Fruit fly (Drosophila melanogaster) whole organism, embryonic: Measurements from ENCODE around the gene tbrd-1.

Experiments used
- Atf3 ChIP-seq: fragments of 200-800 bp; sonication (Bioruptor generic); optimal IDR thresholded peaks from 3 replicates; lab custom pipeline; 2016; ENCODE audit warnings: missing biosample characterization, missing genetic modification characterization
- CG10209 ChIP-seq: fragments of 200-800 bp; sonication (Bioruptor generic); optimal IDR thresholded peaks from 3 replicates; lab custom pipeline; 2017; ENCODE audit warnings: missing biosample characterization, mild to moderate bottlenecking, missing genetic modification characterization, missing genetic modification reagents
- CG10366 ChIP-seq: fragments of 200-800 bp; sonication (Bioruptor generic); IDR thresholded peaks from 2 replicates; pipeline ENCODE4 v1.3.6; 2022; ENCODE audit warnings: missing biosample characterization, missing genetic modification characterization
- CG10462 ChIP-seq: fragments of 200-800 bp; sonication (Bioruptor generic); optimal IDR thresholded peaks from 2 replicates; lab custom pipeline; 2016; ENCODE audit warnings: missing biosample characterization, missing genetic modification characterization
- CG10654 ChIP-seq: fragments of 200-800 bp; sonication (Bioruptor generic); optimal IDR thresholded peaks from 2 replicates; lab custom pipeline; 2016; ENCODE audit warnings: missing biosample characterization, missing genetic modification characterization
- CG11696 ChIP-seq: fragments of 200-800 bp; sonication (Bioruptor generic); IDR thresholded peaks from 2 replicates; pipeline ENCODE4 v1.3.6; 2022; ENCODE audit warnings: missing biosample characterization, missing genetic modification characterization
- CG13287 ChIP-seq: fragments of 200-800 bp; sonication (Bioruptor generic); IDR thresholded peaks from 2 replicates; pipeline ENCODE4 v1.3.6; 2022; ENCODE audit warnings: missing biosample characterization, missing genetic modification characterization; ENCODE audit not compliant: partially characterized antibody
- CG14965 ChIP-seq: fragments of 200-800 bp; sonication (Bioruptor generic); optimal IDR thresholded peaks from 2 replicates; lab custom pipeline; 2016; ENCODE audit warnings: missing biosample characterization, missing genetic modification characterization, borderline replicate concordance
- CG15696 ChIP-seq: fragments of 200-800 bp; sonication (Bioruptor generic); optimal IDR thresholded peaks from 2 replicates; lab custom pipeline; 2019; ENCODE audit warnings: missing biosample characterization, mild to moderate bottlenecking, missing genetic modification characterization, moderate library complexity
- CG17385 ChIP-seq: fragments of 200-800 bp; sonication (Bioruptor generic); optimal IDR thresholded peaks from 3 replicates; lab custom pipeline; 2018; ENCODE audit warnings: missing biosample characterization, mild to moderate bottlenecking, missing genetic modification characterization
- CG1832 ChIP-seq: fragments of 200-800 bp; sonication (Bioruptor generic); optimal IDR thresholded peaks from 2 replicates; lab custom pipeline; 2017; ENCODE audit warnings: missing biosample characterization, mild to moderate bottlenecking, missing genetic modification characterization, inconsistent platforms
- CG2875 ChIP-seq: fragments of 200-800 bp; sonication (Bioruptor generic); optimal IDR thresholded peaks from 2 replicates; lab custom pipeline; 2017; ENCODE audit warnings: missing biosample characterization, mild to moderate bottlenecking, missing genetic modification characterization, missing genetic modification reagents
- CG3281 ChIP-seq: fragments of 200-800 bp; sonication (Bioruptor generic); optimal IDR thresholded peaks from 3 replicates; lab custom pipeline; 2017; ENCODE audit warnings: missing biosample characterization, mild to moderate bottlenecking, missing genetic modification characterization
- CG3407 ChIP-seq: fragments of 200-800 bp; sonication (Bioruptor generic); optimal IDR thresholded peaks from 2 replicates; lab custom pipeline; 2018; ENCODE audit warnings: missing biosample characterization, mild to moderate bottlenecking, missing genetic modification characterization
- CG34224 ChIP-seq: fragments of 200-800 bp; sonication (Bioruptor generic); IDR thresholded peaks from 3 replicates; pipeline ENCODE4 v1.3.6; 2022; ENCODE audit warnings: missing biosample characterization, missing genetic modification characterization; ENCODE audit not compliant: partially characterized antibody
- CG3838 ChIP-seq: fragments of 200-800 bp; sonication (Bioruptor generic); optimal IDR thresholded peaks from 3 replicates; lab custom pipeline; 2016; ENCODE audit warnings: missing biosample characterization, missing genetic modification characterization
- CG3995 ChIP-seq: fragments of 200-800 bp; sonication (Bioruptor generic); optimal IDR thresholded peaks from 3 replicates; lab custom pipeline; 2016; ENCODE audit warnings: missing biosample characterization, missing genetic modification characterization
- CG4360 ChIP-seq: fragments of 200-800 bp; sonication (Bioruptor generic); IDR thresholded peaks from 2 replicates; pipeline ENCODE4 v1.3.6; 2022; ENCODE audit warnings: missing biosample characterization, missing genetic modification characterization
- CG4854 ChIP-seq: fragments of 200-800 bp; sonication (Bioruptor generic); optimal IDR thresholded peaks from 2 replicates; lab custom pipeline; 2016; ENCODE audit warnings: missing biosample characterization, missing genetic modification characterization, inconsistent platforms
- CG5953 ChIP-seq: fragments of 200-800 bp; sonication (Bioruptor generic); IDR thresholded peaks from 2 replicates; pipeline ENCODE4 v1.3.6; 2022; ENCODE audit warnings: missing biosample characterization, missing genetic modification characterization
- CG6683 ChIP-seq: fragments of 200-800 bp; sonication (Bioruptor generic); optimal IDR thresholded peaks from 2 replicates; lab custom pipeline; 2017; ENCODE audit warnings: missing biosample characterization, mild to moderate bottlenecking, missing genetic modification characterization, missing genetic modification reagents
- CG8478 ChIP-seq: fragments of >200 bp; optimal IDR thresholded peaks from 2 replicates; lab custom pipeline; 2018
- Camta ChIP-seq: fragments of 200-800 bp; sonication (Bioruptor generic); optimal IDR thresholded peaks from 2 replicates; lab custom pipeline; 2016; ENCODE audit warnings: missing biosample characterization, missing genetic modification characterization
- Dip3 ChIP-seq: fragments of 200-800 bp; sonication (Bioruptor generic); optimal IDR thresholded peaks from 3 replicates; lab custom pipeline; 2016; ENCODE audit warnings: missing biosample characterization, missing genetic modification characterization
- HLHmδ ChIP-seq: fragments of 200-800 bp; sonication (Bioruptor generic); optimal IDR thresholded peaks from 2 replicates; lab custom pipeline; 2018; ENCODE audit warnings: missing biosample characterization, mild to moderate bottlenecking, missing genetic modification characterization, moderate library complexity
- Hr78 ChIP-seq, 2 experiments: fragments of 200-800 bp in 1 of 2; fragments of >200 bp in 1 of 2; sonication (Bioruptor generic) in 1 of 2; optimal IDR thresholded peaks; 2 replicates each; lab custom pipeline; 2017 to 2019; ENCODE audit warnings: missing biosample characterization in 2 of 2, missing genetic modification characterization in 2 of 2, mild to moderate bottlenecking in 1 of 2, moderate library complexity in 1 of 2
- Oli ChIP-seq: fragments of 200-800 bp; sonication (Bioruptor generic); optimal IDR thresholded peaks from 2 replicates; lab custom pipeline; 2018; ENCODE audit warnings: missing biosample characterization, mild to moderate bottlenecking, missing genetic modification characterization, moderate library complexity
- Opbp ChIP-seq: fragments of 200-800 bp; sonication (Bioruptor generic); IDR thresholded peaks from 3 replicates; pipeline ENCODE4 v1.3.6; 2022; ENCODE audit warnings: missing biosample characterization, missing genetic modification characterization; ENCODE audit not compliant: partially characterized antibody
- PHDP ChIP-seq: fragments of 200-800 bp; sonication (Bioruptor generic); optimal IDR thresholded peaks from 3 replicates; lab custom pipeline; 2018; ENCODE audit warnings: missing biosample characterization, mild to moderate bottlenecking, missing genetic modification characterization, moderate library complexity
- TFAM ChIP-seq: fragments of 200-800 bp; sonication (Bioruptor generic); optimal IDR thresholded peaks from 2 replicates; lab custom pipeline; 2017; ENCODE audit warnings: missing biosample characterization, missing genetic modification characterization, inconsistent platforms
- Usf ChIP-seq: fragments of 200-800 bp; sonication (Bioruptor generic); optimal IDR thresholded peaks from 2 replicates; lab custom pipeline; 2017; ENCODE audit warnings: missing genotype, missing biosample characterization, missing genetic modification characterization
- Vsx1 ChIP-seq: fragments of 200-800 bp; sonication (Bioruptor generic); optimal IDR thresholded peaks from 2 replicates; lab custom pipeline; 2017; ENCODE audit warnings: missing biosample characterization, mild to moderate bottlenecking, missing genetic modification characterization, missing genetic modification reagents
- az2 ChIP-seq: fragments of 200-800 bp; sonication (Bioruptor generic); optimal IDR thresholded peaks from 3 replicates; lab custom pipeline; 2016; ENCODE audit warnings: missing biosample characterization, missing genetic modification characterization
- bigmax ChIP-seq: fragments of 200-800 bp; sonication (Bioruptor generic); optimal IDR thresholded peaks from 2 replicates; lab custom pipeline; 2018; ENCODE audit warnings: missing biosample characterization, mild to moderate bottlenecking, missing genetic modification characterization
- croc ChIP-seq: fragments of 200-800 bp; sonication (Bioruptor generic); conservative IDR thresholded peaks from 3 replicates; pipeline ENCODE4 v1.3.6; 2022; ENCODE audit warnings: missing biosample characterization, missing genetic modification characterization
- dan ChIP-seq: fragments of 200-800 bp; sonication (Bioruptor generic); IDR thresholded peaks from 2 replicates; pipeline ENCODE4 v1.3.6; 2022; ENCODE audit warnings: missing biosample characterization, missing genetic modification characterization
- dm ChIP-seq: fragments of 200-800 bp; sonication (Bioruptor generic); optimal IDR thresholded peaks from 3 replicates; lab custom pipeline; 2016; ENCODE audit warnings: missing biosample characterization, missing genetic modification characterization
- esg ChIP-seq: fragments of 200-800 bp; sonication (Bioruptor generic); conservative IDR thresholded peaks from 2 replicates; pipeline ENCODE4 v1.3.6; 2022; ENCODE audit warnings: missing biosample characterization, missing genetic modification characterization
- fu2 ChIP-seq: fragments of 200-800 bp; sonication (Bioruptor generic); optimal IDR thresholded peaks from 2 replicates; lab custom pipeline; 2016; ENCODE audit warnings: missing biosample characterization, missing genetic modification characterization
- grau ChIP-seq: fragments of 200-800 bp; optimal IDR thresholded peaks from 3 replicates; lab custom pipeline; 2019; ENCODE audit warnings: missing biosample characterization, mild to moderate bottlenecking, missing genetic modification characterization, moderate library complexity
- hb ChIP-seq: fragments of 200-800 bp; sonication (Bioruptor generic); IDR thresholded peaks from 3 replicates; pipeline ENCODE4 v1.3.6; 2022; ENCODE audit warnings: missing biosample characterization, missing genetic modification characterization; ENCODE audit not compliant: partially characterized antibody
- p53 ChIP-seq: fragments of 200-800 bp; sonication (Bioruptor generic); optimal IDR thresholded peaks from 2 replicates; lab custom pipeline; 2016; ENCODE audit warnings: missing biosample characterization, missing genetic modification characterization
- peb ChIP-seq: fragments of 200-800 bp; sonication (Bioruptor generic); IDR thresholded peaks from 2 replicates; pipeline ENCODE4 v1.3.6; 2022; ENCODE audit warnings: missing biosample characterization, missing genetic modification characterization
- rib ChIP-seq: fragments of 200-800 bp; sonication (Bioruptor generic); IDR thresholded peaks from 2 replicates; pipeline ENCODE4 v1.3.6; 2022; ENCODE audit warnings: missing biosample characterization, missing genetic modification characterization
- sisA ChIP-seq: fragments of 200-800 bp; sonication (Bioruptor generic); IDR thresholded peaks from 2 replicates; pipeline ENCODE4 v1.3.6; 2022; ENCODE audit warnings: missing biosample characterization, missing genetic modification characterization
- slou ChIP-seq: fragments of 200-800 bp; sonication (Bioruptor generic); optimal IDR thresholded peaks from 3 replicates; lab custom pipeline; 2016; ENCODE audit warnings: missing biosample characterization, missing genetic modification characterization
- tll ChIP-seq, 2 experiments: fragments of 200-800 bp in 1 of 2; fragments of >200 bp in 1 of 2; sonication (Bioruptor generic) in 1 of 2; optimal IDR thresholded peaks; 2 replicates each; lab custom pipeline; 2017 to 2019; ENCODE audit warnings: missing biosample characterization in 2 of 2, missing genetic modification characterization in 2 of 2, mild to moderate bottlenecking in 1 of 2, moderate library complexity in 1 of 2
- trem ChIP-seq: fragments of 200-800 bp; optimal IDR thresholded peaks from 3 replicates; lab custom pipeline; 2019; ENCODE audit warnings: missing biosample characterization, mild to moderate bottlenecking, missing genetic modification characterization, moderate library complexity
- unpg ChIP-seq: fragments of 200-800 bp; sonication (Bioruptor generic); optimal IDR thresholded peaks from 3 replicates; lab custom pipeline; 2018; ENCODE audit warnings: missing biosample characterization, mild to moderate bottlenecking, missing genetic modification characterization, moderate library complexity
- vvl ChIP-seq: fragments of 200-800 bp; sonication (Bioruptor generic); IDR thresholded peaks from 2 replicates; pipeline ENCODE4 v1.3.6; 2022; ENCODE audit warnings: missing biosample characterization, missing genetic modification characterization
- z ChIP-seq: fragments of 200-800 bp; sonication (Bioruptor generic); IDR thresholded peaks from 3 replicates; pipeline ENCODE4 v1.3.6; 2022; ENCODE audit warnings: missing biosample characterization, missing genetic modification characterization

tbrd-1 gene

DNA sequence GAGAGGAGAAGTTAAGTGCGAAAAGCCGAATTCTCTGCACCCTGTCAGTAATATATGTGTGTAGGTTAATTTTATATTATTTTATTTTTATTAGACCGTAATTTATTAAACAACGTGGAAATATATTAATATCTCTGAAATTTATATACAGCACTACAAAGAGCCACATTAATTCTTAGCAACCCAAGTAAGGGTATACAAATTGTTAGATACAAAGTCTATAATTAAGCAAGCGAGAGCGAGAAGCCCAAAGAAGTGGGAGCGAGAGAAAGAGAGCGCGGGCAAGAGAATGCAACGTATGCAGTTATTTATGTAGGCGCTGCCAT lies 6.3 kb downstream of the tbrd-1 start (continued):
- TF ChIP-seq Hr78 (GFP tag; optimal IDR thresholded peaks at IDR 0.05; lab: Kevin White, UChicago) (peak in 1 of 2 experiments; percentile 86), dm (GFP tag; lab: Kevin White, UChicago) (peak; percentile 17), vvl (GFP tag; lab: Robert Waterston, UW) (peak; percentile 97), CG11696 (GFP tag; lab: Robert Waterston, UW) (peak; percentile 80), Camta (GFP tag; lab: Kevin White, UChicago) (peak; percentile 42), Atf3 (GFP tag; lab: Kevin White, UChicago) (peak; percentile 19), dan (GFP tag; lab: Robert Waterston, UW) (peak; percentile 91), fu2 (GFP tag; lab: Kevin White, UChicago) (no peak), p53 (GFP tag; lab: Kevin White, UChicago) (no peak), Oli (tag; lab: Kevin White, UChicago) (peak; percentile 93), CG10209 (peak; percentile 90), CG4854 (GFP tag; lab: Kevin White, UChicago) (peak; percentile 61), Dip3 (GFP tag; lab: Kevin White, UChicago) (no peak), CG3407 (peak; percentile 90), CG3281 (GFP tag; lab: Kevin White, UChicago) (peak; percentile 72), CG3995 (no peak), CG14965 (GFP tag; lab: Kevin White, UChicago) (no peak), tll (GFP tag; optimal IDR thresholded peaks at IDR 0.05; lab: Kevin White, UChicago) (peak in 1 of 2 experiments; percentile 58), PHDP (tag; lab: Kevin White, UChicago) (peak; percentile 94), CG1832 (GFP tag; lab: Kevin White, UChicago) (no peak), esg (GFP tag; lab: Robert Waterston, UW) (peak; percentile 88), CG10462 (GFP tag; lab: Kevin White, UChicago) (peak; percentile 85), CG10654 (GFP tag; lab: Kevin White, UChicago) (peak; percentile 91), unpg (GFP tag; lab: Kevin White, UChicago) (peak; percentile 95), hb (GFP tag; lab: Robert Waterston, UW) (no peak), croc (GFP tag; lab: Robert Waterston, UW) (peak; percentile 95), CG34224 (no peak), Opbp (GFP tag; lab: Robert Waterston, UW) (no peak), CG10366 (GFP tag; lab: Robert Waterston, UW) (peak; percentile 93), CG2875 (GFP tag; lab: Kevin White, UChicago) (peak; percentile 95), CG8478 (no peak), peb (GFP tag; lab: Robert Waterston, UW) (peak; percentile 90), rib (GFP tag; lab: Robert Waterston, UW) (peak; percentile 51; the same call in 1 of the 2 replicates), CG15696 (tag; lab: Kevin White, UChicago) (peak; percentile 98), CG17385 (GFP tag; lab: Kevin White, UChicago) (peak; percentile 88), Usf (GFP tag; lab: Kevin White, UChicago) (peak; percentile 73), CG6683 (GFP tag; lab: Kevin White, UChicago) (peak; percentile 63), bigmax (no peak), sisA (GFP tag; lab: Robert Waterston, UW) (peak; percentile 96), slou (GFP tag; lab: Kevin White, UChicago) (no peak), HLHmδ (GFP tag; lab: Kevin White, UChicago) (no peak), trem (tag; lab: Kevin White, UChicago) (peak; percentile 96), TFAM (GFP tag; lab: Kevin White, UChicago) (peak; percentile 76), CG13287 (no peak), CG4360 (no peak), Vsx1 (GFP tag; lab: Kevin White, UChicago) (peak; percentile 79), CG5953 (GFP tag; lab: Robert Waterston, UW) (peak; percentile 81), grau (tag; lab: Kevin White, UChicago) (peak; percentile 91), z (peak; percentile 70), az2 (GFP tag; lab: Kevin White, UChicago) (peak; percentile 94), CG3838 (GFP tag; lab: Kevin White, UChicago) (peak; percentile 49)
